Fruit fly (Drosophila melanogaster) Kc167 (cell line): ENCODE data around the gene CG31279.

Experiments
- Myc ChIP-seq: fragments of >200 bp; optimal IDR thresholded peaks from 2 replicates; lab custom pipeline; 2017; ENCODE audit warnings: missing external identifiers
- h ChIP-seq: fragments of >200 bp; optimal IDR thresholded peaks from 3 replicates; lab custom pipeline; 2018; ENCODE audit warnings: missing external identifiers
- psq ChIP-seq: fragments of >200 bp; optimal IDR thresholded peaks from 2 replicates; lab custom pipeline; 2017; ENCODE audit warnings: missing external identifiers
- ttk ChIP-seq: sonication (Bioruptor generic); optimal IDR thresholded peaks from 2 replicates; lab custom pipeline; 2017; ENCODE audit warnings: missing external identifiers

- TF ChIP-seq ttk (no peak), Myc (lab: Kevin White, UChicago) (no peak), h (no peak), psq (lab: Kevin White, UChicago) (no peak)
These were observed 39.2 kb downstream of the CG31279 start, which contains the start of the genes CG42232 and CSN5 for dm6 chr3R:16469501-16470263.
